Worm (Caenorhabditis elegans) whole organism, L4 larva: ENCODE measurements around the gene T05C1.2.

Experiments used
- F37D6.2 ChIP-seq: sonication (generic microtip); optimal IDR thresholded peaks from 2 replicates; lab custom pipeline; 2016; ENCODE audit warnings: mild to moderate bottlenecking, missing genetic modification characterization, missing compliant biosample characterization
- Y48G9A.11 ChIP-seq: fragments of 200-800 bp; sonication (Bioruptor generic); IDR thresholded peaks from 2 replicates; pipeline ENCODE4 v1.3.6; 2022; ENCODE audit warnings: missing genetic modification reagents, missing genetic modification characterization, missing compliant biosample characterization
- aha-1 ChIP-seq: fragments of 150-350 bp; peaks from one replicate; lab custom pipeline; 2014; ENCODE audit warnings: missing biosample characterization, missing genetic modification characterization
- aly-2 ChIP-seq: sonication (generic microtip); optimal IDR thresholded peaks from 2 replicates; lab custom pipeline; 2018; ENCODE audit warnings: missing biosample characterization, missing genetic modification characterization
- arid-1 ChIP-seq: fragments of 200-800 bp; sonication (Bioruptor generic); conservative IDR thresholded peaks from 2 replicates; pipeline ENCODE4 v1.3.6; 2022; ENCODE audit warnings: missing genetic modification reagents, missing genetic modification characterization, missing compliant biosample characterization
- attf-4 ChIP-seq: sonication (generic microtip); optimal IDR thresholded peaks from 3 replicates; lab custom pipeline; 2017; ENCODE audit warnings: missing biosample characterization, missing genetic modification characterization
- ceh-62 ChIP-seq: sonication (generic microtip); optimal IDR thresholded peaks from 2 replicates; lab custom pipeline; 2017; ENCODE audit warnings: missing biosample characterization, missing genetic modification characterization
- cey-2 ChIP-seq: sonication (generic microtip); optimal IDR thresholded peaks from 3 replicates; lab custom pipeline; 2017; ENCODE audit warnings: missing genetic modification characterization, mild to moderate bottlenecking, missing compliant biosample characterization, antibody characterized with exemption, borderline replicate concordance; ENCODE audit not compliant: insufficient read depth
- daf-16 ChIP-seq, 3 experiments: sonication (generic microtip); optimal IDR thresholded peaks; 2 replicates each; lab custom pipeline; 2016 to 2017; ENCODE audit warnings: missing genetic modification characterization in 3 of 3, missing genetic modification reagents in 3 of 3, mild to moderate bottlenecking in 2 of 3, missing compliant biosample characterization in 2 of 3, missing biosample characterization in 1 of 3, moderate library complexity in 1 of 3
- dmd-6 ChIP-seq: fragments of 200-800 bp; sonication (Bioruptor generic); IDR thresholded peaks from 2 replicates; pipeline ENCODE4 v1.3.6; 2022; ENCODE audit warnings: missing genetic modification reagents, missing genetic modification characterization, missing compliant biosample characterization
- dmd-8 ChIP-seq: fragments of 200-800 bp; sonication (Bioruptor generic); IDR thresholded peaks from 2 replicates; pipeline ENCODE4 v1.3.6; 2022; ENCODE audit warnings: missing genetic modification characterization, missing compliant biosample characterization
- hlh-11 ChIP-seq: fragments of 200-800 bp; sonication (Bioruptor generic); optimal IDR thresholded peaks from 2 replicates; lab custom pipeline; 2018; ENCODE audit warnings: mild to moderate bottlenecking, missing genetic modification characterization, missing compliant biosample characterization
- hlh-30 ChIP-seq: sonication (generic microtip); optimal IDR thresholded peaks from 2 replicates; lab custom pipeline; 2017; ENCODE audit warnings: antibody characterized with exemption, mild to moderate bottlenecking, missing genetic modification characterization, missing compliant biosample characterization; ENCODE audit not compliant: insufficient read depth
- lin-1 ChIP-seq: fragments of 200-800 bp; sonication (Bioruptor generic); IDR thresholded peaks from 2 replicates; pipeline ENCODE4 v1.3.6; 2022; ENCODE audit warnings: missing genetic modification reagents, missing genetic modification characterization, missing compliant biosample characterization
- lin-15B ChIP-seq: fragments of 150-350 bp; sonication (generic microtip); optimal IDR thresholded peaks from 3 replicates; lab custom pipeline; 2014; ENCODE audit warnings: missing biosample characterization, missing genetic modification characterization
- lin-38 ChIP-seq: fragments of 200-800 bp; sonication (Bioruptor generic); IDR thresholded peaks from 2 replicates; pipeline ENCODE4 v1.3.6; 2022; ENCODE audit warnings: missing genetic modification reagents, missing genetic modification characterization, missing compliant biosample characterization
- mdl-1 ChIP-seq, 2 experiments: fragments of 150-350 bp in 1 of 2; sonication (generic microtip) in 1 of 2; optimal IDR thresholded peaks; 2 replicates each; lab custom pipeline; 2014 to 2017; ENCODE audit warnings: missing biosample characterization in 2 of 2, missing genetic modification characterization in 2 of 2
- mdt-29 ChIP-seq: fragments of 200-800 bp; sonication (Bioruptor generic); IDR thresholded peaks from 2 replicates; pipeline ENCODE4 v1.3.6; 2022; ENCODE audit warnings: missing genetic modification reagents, missing genetic modification characterization, missing compliant biosample characterization
- mes-2 ChIP-seq: sonication (generic microtip); optimal IDR thresholded peaks from 2 replicates; lab custom pipeline; 2016; ENCODE audit warnings: missing genotype, mild to moderate bottlenecking, missing genetic modification characterization, missing compliant biosample characterization; ENCODE audit not compliant: poor library complexity, severe bottlenecking
- mxl-3 ChIP-seq: fragments of 200-800 bp; sonication (Bioruptor generic); optimal IDR thresholded peaks from 2 replicates; lab custom pipeline; 2018; ENCODE audit warnings: mild to moderate bottlenecking, missing genetic modification characterization, missing compliant biosample characterization
- nhr-25 ChIP-seq: sonication (generic microtip); optimal IDR thresholded peaks from 2 replicates; lab custom pipeline; 2017; ENCODE audit warnings: missing genetic modification characterization, mild to moderate bottlenecking, missing compliant biosample characterization, antibody characterized with exemption, moderate library complexity, borderline replicate concordance; ENCODE audit not compliant: insufficient read depth
- nhr-28 ChIP-seq: fragments of 150-350 bp; optimal IDR thresholded peaks from 2 replicates; lab custom pipeline; 2014; ENCODE audit warnings: missing biosample characterization, missing genetic modification characterization
- nhr-76 ChIP-seq: fragments of 150-350 bp; optimal IDR thresholded peaks from 2 replicates; lab custom pipeline; 2014; ENCODE audit warnings: missing biosample characterization, missing genetic modification characterization
- pqm-1 ChIP-seq: sonication (generic microtip); optimal IDR thresholded peaks from 2 replicates; lab custom pipeline; 2017; ENCODE audit warnings: missing biosample characterization, missing genetic modification characterization
- saeg-2 ChIP-seq: fragments of 200-800 bp; sonication (Bioruptor generic); IDR thresholded peaks from 2 replicates; pipeline ENCODE4 v1.3.6; 2022; ENCODE audit warnings: missing genetic modification reagents, missing genetic modification characterization, missing compliant biosample characterization
- set-16 ChIP-seq: fragments of 200-800 bp; sonication (Bioruptor generic); IDR thresholded peaks from 2 replicates; pipeline ENCODE4 v1.3.6; 2022; ENCODE audit warnings: missing genetic modification reagents, missing genetic modification characterization, missing compliant biosample characterization
- skn-1 ChIP-seq: fragments of 150-350 bp; optimal IDR thresholded peaks from 2 replicates; lab custom pipeline; 2014; ENCODE audit warnings: missing biosample characterization, missing genetic modification characterization
- spr-1 ChIP-seq: sonication (generic microtip); optimal IDR thresholded peaks from 2 replicates; lab custom pipeline; 2016; ENCODE audit warnings: mild to moderate bottlenecking, missing genetic modification characterization, missing compliant biosample characterization
- tra-1 ChIP-seq: fragments of 200-800 bp; sonication (Bioruptor generic); IDR thresholded peaks from 2 replicates; pipeline ENCODE4 v1.3.6; 2022; ENCODE audit warnings: missing genetic modification reagents, missing genetic modification characterization, missing compliant biosample characterization
- unc-130 ChIP-seq: sonication (generic microtip); optimal IDR thresholded peaks from 2 replicates; lab custom pipeline; 2016; ENCODE audit warnings: missing genetic modification reagents, missing genetic modification characterization, missing compliant biosample characterization
- unc-62 ChIP-seq, 3 experiments: fragments of 150-350 bp in 1 of 3; sonication (generic microtip); optimal IDR thresholded peaks in 2 of 3; peaks in 1 of 3; 1 replicate in 1 of 3; 2 replicates in 2 of 3; lab custom pipeline; 2014 to 2017; ENCODE audit warnings: missing biosample characterization in 3 of 3, missing genetic modification characterization in 3 of 3, missing genetic modification reagents in 3 of 3, missing genotype in 1 of 3
- zip-11 ChIP-seq: fragments of 200-800 bp; sonication (Bioruptor generic); IDR thresholded peaks from 2 replicates; pipeline ENCODE4 v1.3.6; 2022; ENCODE audit warnings: missing genetic modification characterization, missing compliant biosample characterization

T05C1.2 gene

DNA sequence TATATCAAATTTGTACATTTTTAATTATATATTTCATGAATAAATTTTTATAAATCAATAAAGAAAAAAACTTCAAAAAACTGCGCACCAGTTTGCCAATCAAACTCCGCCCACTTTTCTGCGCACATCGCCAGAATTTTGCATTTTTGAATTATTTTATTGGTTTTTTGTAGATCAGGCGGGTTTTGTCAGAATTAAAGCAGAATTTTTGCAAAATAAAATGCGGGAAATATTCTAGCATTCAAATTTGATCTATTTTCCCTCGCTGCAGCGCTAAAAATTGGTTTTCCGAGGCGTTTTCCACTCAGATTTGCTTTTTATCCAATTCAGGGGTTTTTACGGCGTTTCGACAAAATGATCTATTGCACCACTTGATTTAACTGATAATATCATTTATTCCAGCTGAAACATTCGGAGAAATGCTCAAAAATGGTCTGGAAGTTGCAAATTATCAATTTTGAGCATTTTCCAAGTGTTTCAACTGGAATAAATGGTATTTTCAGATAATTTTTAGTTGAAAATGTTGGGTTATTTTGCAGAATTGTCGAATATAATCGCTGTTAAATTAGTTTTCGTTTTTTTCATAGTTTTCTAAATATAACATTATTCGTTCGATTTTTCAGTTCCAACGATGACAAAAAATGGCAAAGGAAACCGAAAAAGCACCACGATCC lies 10.8 kb downstream of the T05C1.2 start, which contains the start of gene W06B4.1:
TSS of gene W06B4.1 (plus strand) at position 624 of the 674 bp plus-strand sequence.
- TF ChIP-seq unc-130 (GFP tag; lab: Kevin White, UChicago) = peak; percentile 52
- 0 out of 2 replicates have a peak, but pooled peaks have one; percentile 15 for TF ChIP-seq Y48G9A.11 (GFP tag; lab: Robert Waterston, UW)
- peak; percentile 34 for TF ChIP-seq lin-38
- no peak for TF ChIP-seq unc-62 (GFP tag; optimal IDR thresholded peaks at IDR 0.05 in 1 of 2; lab: Kevin White, UChicago)
- TF ChIP-seq unc-62 (tag; optimal IDR thresholded peaks at IDR 0.05; lab: Kevin White, UChicago) = no peak

DNA sequence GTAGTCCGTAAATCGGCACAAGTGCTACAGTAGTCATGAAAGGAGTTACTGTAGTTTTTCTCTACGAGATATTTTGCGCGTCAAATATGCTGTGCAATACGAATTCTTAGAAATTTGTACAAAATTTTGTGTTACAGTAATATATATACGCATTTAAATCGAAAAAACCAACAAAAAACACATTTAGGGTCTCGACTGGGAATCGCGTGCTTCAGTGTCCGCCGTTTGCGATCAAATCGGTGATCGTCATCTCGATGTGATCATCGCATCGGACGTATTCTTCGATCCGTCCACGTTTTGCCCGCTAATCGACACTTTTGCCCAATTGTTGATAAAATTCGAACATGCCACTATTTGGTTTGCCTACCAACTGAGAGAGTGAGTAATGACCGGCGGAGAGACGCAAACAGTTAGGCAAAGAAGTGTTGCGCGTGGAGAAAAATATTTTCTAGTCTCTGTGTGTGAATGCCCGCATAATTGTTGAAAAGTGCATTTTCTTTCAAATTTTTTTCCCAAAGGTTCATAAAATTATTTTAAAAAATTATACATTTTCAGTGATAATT lies 12.9 kb downstream of the T05C1.2 start:
- TF ChIP-seq arid-1 (GFP tag; lab: Robert Waterston, UW) = no peak
- TF ChIP-seq hlh-11 (tag; lab: Kevin White, UChicago) = peak; percentile 53
- TF ChIP-seq mxl-3 (GFP tag; lab: Kevin White, UChicago) = peak; percentile 61
- peak; percentile 97 for TF ChIP-seq aha-1 (tag; lab: Kevin White, UChicago)
- TF ChIP-seq F37D6.2 (tag; lab: Kevin White, UChicago) = no peak
- no peak for TF ChIP-seq attf-4 (tag; lab: Kevin White, UChicago)
- peak; percentile 88 for TF ChIP-seq nhr-28
- peak; percentile 54; the same call in 1 of the 2 replicates for TF ChIP-seq dmd-6 (GFP tag; lab: Robert Waterston, UW)
- peak in 1 of 2 experiments; percentile 9 for TF ChIP-seq mdl-1 (tag; optimal IDR thresholded peaks at IDR 0.05; lab: Kevin White, UChicago)
- no peak for TF ChIP-seq nhr-25 (tag; lab: Kevin White, UChicago)
- peak; percentile 23 for TF ChIP-seq hlh-30 (tag; lab: Kevin White, UChicago)
- peak; percentile 31 for TF ChIP-seq mes-2 (tag; lab: Kevin White, UChicago)
- TF ChIP-seq pqm-1 (tag; lab: Kevin White, UChicago) = peak; percentile 53
- no peak for TF ChIP-seq dmd-8 (GFP tag; lab: Robert Waterston, UW)
- TF ChIP-seq aly-2 (tag; lab: Kevin White, UChicago) = no peak
- TF ChIP-seq daf-16 (GFP tag; optimal IDR thresholded peaks at IDR 0.05; lab: Kevin White, UChicago) = no peak
- peak; percentile 57 for TF ChIP-seq daf-16 (tag; optimal IDR thresholded peaks at IDR 0.05; lab: Kevin White, UChicago)
- no peak for TF ChIP-seq tra-1 (GFP tag; lab: Robert Waterston, UW)
- TF ChIP-seq skn-1 = no peak
- no peak for TF ChIP-seq spr-1 (tag; lab: Kevin White, UChicago)
- no peak for TF ChIP-seq nhr-76 (tag; lab: Kevin White, UChicago)
- TF ChIP-seq ceh-62 (tag; lab: Kevin White, UChicago) = no peak
- TF ChIP-seq saeg-2 (GFP tag; lab: Robert Waterston, UW) = no peak
- TF ChIP-seq, all 104 proteins: peak for 10

- TF ChIP-seq nhr-25 (tag; lab: Kevin White, UChicago) = no peak
- no peak for TF ChIP-seq lin-1 (GFP tag; lab: Robert Waterston, UW)
- no peak for TF ChIP-seq mdt-29 (GFP tag; lab: Robert Waterston, UW)
- no peak for TF ChIP-seq saeg-2 (GFP tag; lab: Robert Waterston, UW)
- TF ChIP-seq cey-2 (tag; lab: Kevin White, UChicago) = no peak
- no peak for TF ChIP-seq set-16 (GFP tag; lab: Robert Waterston, UW)
- no peak for TF ChIP-seq arid-1 (GFP tag; lab: Robert Waterston, UW)
- no peak for TF ChIP-seq zip-11
- no peak for TF ChIP-seq lin-15B (tag; lab: Kevin White, UChicago)
Observed at ce11 chrII:4467869-4468268, 14.1 kb downstream of the T05C1.2 start, which contains the start of gene W06B4.2. TSS of gene W06B4.2 (plus strand) at chrII:4468169.
